Worm (Caenorhabditis elegans) whole organism, late embryonic: ENCODE measurements around the gene rgs-3.

Experiments
- C08G9.2 ChIP-seq: sonication (generic microtip); optimal IDR thresholded peaks from 2 replicates; lab custom pipeline; 2016; ENCODE audit warnings: mild to moderate bottlenecking, missing genetic modification characterization, moderate library complexity, missing compliant biosample characterization
- F13H6.1 ChIP-seq: sonication (generic microtip); optimal IDR thresholded peaks from 2 replicates; lab custom pipeline; 2016; ENCODE audit warnings: missing genetic modification characterization, missing compliant biosample characterization
- T23F11.4 ChIP-seq: fragments of 200-800 bp; sonication (Bioruptor generic); optimal IDR thresholded peaks from 2 replicates; lab custom pipeline; 2018; ENCODE audit warnings: mild to moderate bottlenecking, missing genetic modification characterization, missing compliant biosample characterization
- Y22D7AL.16 ChIP-seq: sonication (generic microtip); optimal IDR thresholded peaks from 2 replicates; lab custom pipeline; 2016; ENCODE audit warnings: missing genetic modification characterization, missing compliant biosample characterization
- ahr-1 ChIP-seq: sonication (generic microtip); optimal IDR thresholded peaks from 2 replicates; lab custom pipeline; 2016; ENCODE audit warnings: missing genetic modification characterization, missing compliant biosample characterization
- ceh-14 ChIP-seq: sonication (generic microtip); optimal IDR thresholded peaks from 2 replicates; lab custom pipeline; 2016; ENCODE audit warnings: missing genotype, missing genetic modification characterization, missing compliant biosample characterization
- ceh-18 ChIP-seq: sonication (generic microtip); optimal IDR thresholded peaks from 2 replicates; lab custom pipeline; 2016; ENCODE audit warnings: missing genetic modification characterization, missing compliant biosample characterization
- ceh-19 ChIP-seq: fragments of 200-800 bp; sonication (Bioruptor generic); optimal IDR thresholded peaks from 2 replicates; lab custom pipeline; 2018; ENCODE audit warnings: mild to moderate bottlenecking, missing genetic modification characterization, missing compliant biosample characterization
- ceh-22 ChIP-seq: sonication (generic microtip); optimal IDR thresholded peaks from 2 replicates; lab custom pipeline; 2017; ENCODE audit warnings: missing biosample characterization, missing genetic modification characterization
- ceh-31 ChIP-seq: sonication (generic microtip); optimal IDR thresholded peaks from 2 replicates; lab custom pipeline; 2016; ENCODE audit warnings: missing genetic modification characterization, missing compliant biosample characterization
- ceh-48 ChIP-seq: sonication (generic microtip); optimal IDR thresholded peaks from 2 replicates; lab custom pipeline; 2016; ENCODE audit warnings: missing genetic modification characterization, inconsistent platforms, missing compliant biosample characterization
- ceh-6 ChIP-seq: fragments of 200-800 bp; sonication (Bioruptor generic); optimal IDR thresholded peaks from 2 replicates; lab custom pipeline; 2018; ENCODE audit warnings: mild to moderate bottlenecking, missing genetic modification characterization, missing compliant biosample characterization
- ceh-9 ChIP-seq: sonication (generic microtip); optimal IDR thresholded peaks from 2 replicates; lab custom pipeline; 2016; ENCODE audit warnings: mild to moderate bottlenecking, missing genetic modification characterization, inconsistent platforms, missing compliant biosample characterization
- che-1 ChIP-seq: sonication (generic microtip); optimal IDR thresholded peaks from 2 replicates; lab custom pipeline; 2016; ENCODE audit warnings: mild to moderate bottlenecking, missing genetic modification characterization, missing compliant biosample characterization
- dve-1 ChIP-seq: sonication (generic microtip); optimal IDR thresholded peaks from 2 replicates; lab custom pipeline; 2017; ENCODE audit warnings: antibody characterized with exemption, mild to moderate bottlenecking, missing genetic modification characterization, missing compliant biosample characterization
- elt-2 ChIP-seq: sonication (generic microtip); optimal IDR thresholded peaks from 2 replicates; lab custom pipeline; 2016; ENCODE audit warnings: missing genetic modification reagents, missing genetic modification characterization, missing compliant biosample characterization
- elt-4 ChIP-seq: sonication (generic microtip); optimal IDR thresholded peaks from 2 replicates; lab custom pipeline; 2016; ENCODE audit warnings: missing genetic modification characterization, missing compliant biosample characterization
- fax-1 ChIP-seq: sonication (generic microtip); optimal IDR thresholded peaks from 2 replicates; lab custom pipeline; 2016; ENCODE audit warnings: missing genotype, missing genetic modification characterization, missing compliant biosample characterization
- fkh-10 ChIP-seq: fragments of 150-350 bp; optimal IDR thresholded peaks from 2 replicates; lab custom pipeline; 2014; ENCODE audit warnings: missing biosample characterization, missing genetic modification reagents, missing genetic modification characterization
- fkh-6 ChIP-seq: sonication (generic microtip); optimal IDR thresholded peaks from 2 replicates; lab custom pipeline; 2016; ENCODE audit warnings: missing genetic modification characterization, missing compliant biosample characterization
- hlh-15 ChIP-seq: sonication (generic microtip); optimal IDR thresholded peaks from 2 replicates; lab custom pipeline; 2016; ENCODE audit warnings: missing genetic modification characterization, missing compliant biosample characterization
- hlh-30 ChIP-seq: sonication (generic microtip); optimal IDR thresholded peaks from 2 replicates; lab custom pipeline; 2017; ENCODE audit warnings: antibody characterized with exemption, missing genetic modification characterization, missing compliant biosample characterization; ENCODE audit not compliant: insufficient read depth
- hlh-6 ChIP-seq: sonication (generic microtip); optimal IDR thresholded peaks from 2 replicates; lab custom pipeline; 2016; ENCODE audit warnings: missing genotype, missing genetic modification characterization, missing compliant biosample characterization
- hlh-8 ChIP-seq: sonication (generic microtip); optimal IDR thresholded peaks from 2 replicates; lab custom pipeline; 2016; ENCODE audit warnings: missing genotype, missing genetic modification characterization, missing compliant biosample characterization
- lim-6 ChIP-seq: sonication (generic microtip); optimal IDR thresholded peaks from 2 replicates; lab custom pipeline; 2016; ENCODE audit warnings: missing genetic modification characterization, missing compliant biosample characterization
- madf-2 ChIP-seq: sonication (generic microtip); optimal IDR thresholded peaks from 2 replicates; lab custom pipeline; 2017; ENCODE audit warnings: missing genetic modification characterization, missing compliant biosample characterization
- nfya-1 ChIP-seq: sonication (generic microtip); optimal IDR thresholded peaks from 2 replicates; lab custom pipeline; 2017; ENCODE audit warnings: missing genetic modification characterization, mild to moderate bottlenecking, missing compliant biosample characterization, antibody characterized with exemption, moderate library complexity
- nhr-11 ChIP-seq: fragments of 150-350 bp; optimal IDR thresholded peaks from 2 replicates; lab custom pipeline; 2014; ENCODE audit warnings: missing biosample characterization, missing genetic modification characterization
- nhr-232 ChIP-seq: sonication (generic microtip); optimal IDR thresholded peaks from 2 replicates; lab custom pipeline; 2016; ENCODE audit warnings: missing genetic modification characterization, missing compliant biosample characterization
- npax-4 ChIP-seq: sonication (generic microtip); optimal IDR thresholded peaks from 2 replicates; lab custom pipeline; 2016; ENCODE audit warnings: missing genetic modification characterization, missing compliant biosample characterization
- pag-3 ChIP-seq: sonication (generic microtip); optimal IDR thresholded peaks from 2 replicates; lab custom pipeline; 2016; ENCODE audit warnings: missing compliant biosample characterization, missing genetic modification characterization, borderline replicate concordance
- pat-9 ChIP-seq: fragments of 200-800 bp; sonication (Bioruptor generic); optimal IDR thresholded peaks from 2 replicates; lab custom pipeline; 2018; ENCODE audit warnings: mild to moderate bottlenecking, missing genetic modification characterization, moderate library complexity, missing compliant biosample characterization
- pha-2 ChIP-seq: sonication (generic microtip); optimal IDR thresholded peaks from 2 replicates; lab custom pipeline; 2017; ENCODE audit warnings: mild to moderate bottlenecking, missing genetic modification characterization, missing compliant biosample characterization
- pha-4 ChIP-seq: fragments of 150-350 bp; optimal IDR thresholded peaks from 2 replicates; lab custom pipeline; 2018; ENCODE audit warnings: missing biosample characterization, missing genetic modification reagents, missing genetic modification characterization
- pqm-1 ChIP-seq: sonication (generic microtip); optimal IDR thresholded peaks from 2 replicates; lab custom pipeline; 2016; ENCODE audit warnings: missing genetic modification characterization, missing compliant biosample characterization
- pros-1 ChIP-seq: fragments of 150-350 bp; optimal IDR thresholded peaks from 2 replicates; lab custom pipeline; 2014; ENCODE audit warnings: missing biosample characterization, missing genetic modification reagents, missing genetic modification characterization
- ref-2 ChIP-seq: sonication (generic microtip); optimal IDR thresholded peaks from 2 replicates; lab custom pipeline; 2016; ENCODE audit warnings: missing genetic modification characterization, missing compliant biosample characterization
- rnt-1 ChIP-seq: sonication (generic microtip); optimal IDR thresholded peaks from 2 replicates; lab custom pipeline; 2016; ENCODE audit warnings: missing genetic modification characterization, missing compliant biosample characterization
- syd-9 ChIP-seq: sonication (generic microtip); optimal IDR thresholded peaks from 2 replicates; lab custom pipeline; 2016; ENCODE audit warnings: mild to moderate bottlenecking, missing genetic modification characterization, moderate library complexity, missing compliant biosample characterization
- unc-55 ChIP-seq: sonication (generic microtip); optimal IDR thresholded peaks from 2 replicates; lab custom pipeline; 2017; ENCODE audit warnings: missing biosample characterization, missing genetic modification reagents, missing genetic modification characterization
- unc-86 ChIP-seq: sonication (generic microtip); optimal IDR thresholded peaks from 2 replicates; lab custom pipeline; 2016; ENCODE audit warnings: missing genetic modification characterization, missing compliant biosample characterization
- zip-5 ChIP-seq: sonication (generic microtip); optimal IDR thresholded peaks from 2 replicates; lab custom pipeline; 2016; ENCODE audit warnings: missing genetic modification characterization, missing compliant biosample characterization

rgs-3 gene

DNA sequence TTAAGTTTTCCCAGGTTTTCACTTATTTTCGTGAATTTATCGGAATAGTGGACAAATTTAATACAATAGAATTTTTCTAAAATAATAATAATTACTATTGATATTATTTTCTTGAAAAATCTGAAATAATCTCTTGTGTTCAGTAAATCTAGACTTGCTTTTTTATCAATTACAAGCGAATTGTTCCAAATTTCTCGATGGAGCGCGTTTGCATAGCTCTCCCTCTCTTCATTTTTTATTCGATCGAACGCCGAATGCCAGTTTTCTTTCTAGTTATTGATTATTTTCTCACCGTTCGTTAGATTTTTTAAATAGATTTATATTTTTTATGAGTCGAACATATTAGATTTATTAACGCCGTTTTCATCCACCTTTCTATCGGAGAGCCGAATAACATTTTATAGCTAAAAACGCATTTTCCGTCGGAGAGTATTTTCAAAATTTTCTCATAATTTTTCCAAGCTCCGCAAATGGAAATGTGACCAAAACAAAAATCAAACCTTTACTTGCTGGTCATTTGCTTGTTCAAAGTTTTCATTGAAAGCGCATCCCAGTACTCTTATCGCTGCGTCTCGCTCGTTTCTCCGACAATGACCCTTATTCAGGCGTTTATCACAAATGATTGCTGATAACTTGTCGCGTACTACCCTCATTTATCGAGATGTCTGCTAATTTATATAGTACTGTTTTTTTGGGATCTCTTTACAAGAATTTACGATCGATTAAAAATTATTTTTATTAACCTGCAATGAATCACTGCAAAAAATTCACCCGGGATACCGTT is 23.2 kb downstream of the rgs-3 start:
- TF ChIP-seq rnt-1 (tag; lab: Kevin White, UChicago) (no peak), elt-2 (peak; percentile 83)

DNA sequence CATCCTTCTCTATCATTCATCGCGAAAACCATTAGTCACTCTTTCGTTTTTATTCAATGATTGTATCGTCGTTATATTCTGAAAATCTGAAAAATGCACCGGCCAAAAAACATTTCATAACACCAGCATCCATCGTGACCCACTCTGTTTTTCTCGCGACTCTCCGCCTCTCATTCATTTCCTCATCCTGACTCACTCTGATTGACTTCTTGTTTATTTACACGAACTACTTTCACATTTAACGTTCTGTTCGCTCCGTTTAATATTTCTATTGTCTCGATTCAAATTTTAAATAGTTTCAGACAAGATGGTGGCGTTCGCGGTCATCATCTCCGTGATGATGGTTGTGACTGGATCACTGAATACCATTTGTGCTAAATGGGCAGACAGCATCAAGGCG is 23.9 kb downstream of the rgs-3 start, which contains the start of gene C29H12.2:
Gene C29H12.2, plus strand, starts transcription at position 297 of the 400 bp plus-strand sequence.
- TF ChIP-seq dve-1, result no peak
- no peak for TF ChIP-seq nhr-232 (tag; lab: Kevin White, UChicago)
- TF ChIP-seq elt-4 (tag; lab: Kevin White, UChicago), result no peak
- no peak for TF ChIP-seq hlh-15 (tag; lab: Kevin White, UChicago)
- no peak for TF ChIP-seq nfya-1 (tag; lab: Kevin White, UChicago)
- no peak for TF ChIP-seq ceh-6 (GFP tag; lab: Kevin White, UChicago)
- TF ChIP-seq pha-2 (tag; lab: Kevin White, UChicago), result no peak
- no peak for TF ChIP-seq ref-2 (tag; lab: Kevin White, UChicago)
- no peak for TF ChIP-seq lim-6
- no peak for TF ChIP-seq ceh-48 (tag; lab: Kevin White, UChicago)
- no peak for TF ChIP-seq pag-3 (tag; lab: Kevin White, UChicago)
- no peak for TF ChIP-seq ceh-9
- no peak for TF ChIP-seq che-1 (tag; lab: Kevin White, UChicago)
- TF ChIP-seq elt-2, result no peak
- no peak for TF ChIP-seq nhr-11
- no peak for TF ChIP-seq hlh-8

DNA sequence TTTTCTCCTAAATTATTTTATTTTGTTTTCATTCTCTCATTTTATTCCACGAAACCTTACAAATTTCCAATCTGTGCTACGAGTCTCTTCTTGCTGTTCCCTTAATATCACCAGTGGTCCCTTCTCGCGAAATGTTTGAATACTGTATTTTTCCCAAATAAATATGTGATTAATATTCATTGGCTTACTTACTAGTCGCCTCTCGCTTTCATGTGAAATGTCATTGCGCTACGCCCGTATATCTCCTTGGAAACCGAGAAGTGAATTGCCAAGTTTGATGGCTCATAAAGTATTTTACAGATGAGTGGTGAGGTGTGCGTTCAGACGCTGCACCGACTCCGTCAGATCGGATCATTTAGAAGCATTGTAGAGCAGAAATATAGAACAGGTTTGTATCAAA is 25.7 kb downstream of the rgs-3 start, which contains the start of gene rars-2:
Gene rars-2, plus strand, starts transcription at position 301 of the 400 bp plus-strand sequence.
- TF ChIP-seq unc-86, result no peak
- no peak for TF ChIP-seq ceh-31 (tag; lab: Kevin White, UChicago)
- no peak for TF ChIP-seq pha-2 (tag; lab: Kevin White, UChicago)
- no peak for TF ChIP-seq nhr-11
- TF ChIP-seq pag-3 (tag; lab: Kevin White, UChicago), result no peak

DNA sequence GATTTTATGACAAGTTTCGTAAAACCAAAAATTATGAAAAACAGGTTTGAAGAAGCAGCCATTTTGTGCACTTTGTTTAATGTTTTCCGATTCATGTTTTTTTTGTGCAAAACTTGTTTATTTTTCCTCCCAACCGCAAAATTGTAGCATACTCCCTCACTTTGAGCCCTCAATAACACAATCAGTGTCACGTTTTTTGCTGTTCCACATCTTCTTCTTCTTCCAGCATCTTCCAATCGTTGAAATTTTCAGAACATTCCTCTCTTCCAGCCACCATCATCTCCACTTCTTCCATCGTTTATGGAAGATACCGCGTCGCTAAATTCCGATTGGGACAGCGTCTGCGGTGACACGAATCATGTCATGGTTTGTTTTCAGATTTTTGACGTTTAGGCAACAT is 33.0 kb downstream of the rgs-3 start, which contains the start of gene abts-3:
Gene abts-3, plus strand, starts transcription at position 301 of the 400 bp plus-strand sequence.
- TF ChIP-seq npax-4 (tag; lab: Kevin White, UChicago), result no peak
- TF ChIP-seq ref-2 (tag; lab: Kevin White, UChicago), result no peak

DNA sequence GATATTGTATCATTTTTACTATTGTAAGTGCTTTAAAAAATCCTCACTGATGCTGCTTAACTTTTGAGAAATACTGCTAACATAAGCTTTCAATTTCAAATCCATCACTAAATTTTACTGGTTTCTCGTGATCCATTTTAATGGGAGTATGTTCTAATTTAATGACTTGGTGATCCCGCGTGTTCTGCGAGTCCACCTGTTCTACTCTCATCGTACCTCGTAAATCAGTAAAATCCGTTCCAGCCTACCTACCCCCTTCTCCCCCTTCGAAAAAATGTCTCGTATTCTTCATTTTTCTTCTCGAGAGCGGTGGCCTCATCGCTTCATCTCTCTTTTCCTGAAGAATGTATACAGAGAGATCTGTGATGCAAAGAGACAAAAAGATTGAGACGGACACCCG is 35.9 kb downstream of the rgs-3 start:
- TF ChIP-seq ceh-14 (tag; lab: Kevin White, UChicago) (no peak), hlh-30 (no peak), ceh-9 (no peak), fkh-10 (GFP tag; lab: Kevin White, UChicago) (no peak), pros-1 (tag; lab: Kevin White, UChicago) (no peak), pqm-1 (no peak), syd-9 (tag; lab: Kevin White, UChicago) (no peak), pat-9 (tag; lab: Kevin White, UChicago) (no peak), hlh-6 (tag; lab: Kevin White, UChicago) (no peak), zip-5 (tag; lab: Kevin White, UChicago) (no peak), C08G9.2 (tag; lab: Kevin White, UChicago) (no peak), pag-3 (tag; lab: Kevin White, UChicago) (no peak), unc-86 (no peak), dve-1 (no peak), F13H6.1 (tag; lab: Kevin White, UChicago) (no peak), lim-6 (no peak)
- TF ChIP-seq, all 69 proteins: peak for 0

DNA sequence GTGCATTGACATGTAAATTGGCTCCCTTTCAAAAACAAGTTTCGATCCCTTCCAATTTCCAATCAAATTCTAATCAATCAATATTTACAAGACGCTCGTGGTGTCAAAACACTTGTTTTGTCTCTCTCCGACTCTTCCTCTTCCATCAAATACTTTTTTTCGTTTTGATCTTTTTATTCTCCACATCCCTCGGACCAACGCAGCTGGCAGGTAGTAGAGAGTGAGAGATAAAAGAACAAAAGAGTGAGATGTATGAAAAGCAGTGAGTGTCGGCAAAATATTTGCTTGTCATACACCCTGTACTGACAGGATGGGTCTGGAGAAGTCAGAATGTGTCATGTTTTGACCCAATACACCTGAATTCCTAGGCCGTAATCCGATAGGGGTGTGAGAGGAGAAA is 37.1 kb downstream of the rgs-3 start:
- TF ChIP-seq ceh-19 (GFP tag; lab: Kevin White, UChicago) (no peak), ceh-22 (tag; lab: Kevin White, UChicago) (no peak), C08G9.2 (tag; lab: Kevin White, UChicago) (no peak), hlh-30 (no peak), Y22D7AL.16 (no peak), fkh-6 (tag; lab: Kevin White, UChicago) (no peak), ceh-18 (tag; lab: Kevin White, UChicago) (peak; percentile 37), unc-55 (GFP tag; lab: Kevin White, UChicago) (peak; percentile 71), pha-4 (tag; lab: Kevin White, UChicago) (no peak), ahr-1 (tag; lab: Kevin White, UChicago) (no peak), rnt-1 (tag; lab: Kevin White, UChicago) (peak; percentile 3), T23F11.4 (GFP tag; lab: Kevin White, UChicago) (no peak), fax-1 (tag; lab: Kevin White, UChicago) (no peak), madf-2 (no peak), elt-2 (no peak), hlh-8 (no peak)
